Worm (Caenorhabditis elegans): Measurements from ENCODE around the gene F10E9.2.
A peak's percentile ranks its signal among the peaks of the same experiment; 100 is the strongest.

F10E9.2 gene

ce11 chrIII:8312393-8312792 lies at the start of gene F10E9.2:
Gene F10E9.2 (plus strand): TSS chrIII:8312693.
- TF ChIP-seq ceh-2 (tag; optimal IDR thresholded peaks at IDR 0.05) (no peak), sox-4 (tag; optimal IDR thresholded peaks at IDR 0.05) (no peak), fkh-6 (tag; optimal IDR thresholded peaks at IDR 0.05) (no peak), sdc-2 (tag; optimal IDR thresholded peaks at IDR 0.05) (no peak), ceh-48 (tag; optimal IDR thresholded peaks at IDR 0.05) (no peak), odd-2 (tag; optimal IDR thresholded peaks at IDR 0.05) (no peak), fax-1 (tag; optimal IDR thresholded peaks at IDR 0.05) (no peak), tbx-7 (tag; optimal IDR thresholded peaks at IDR 0.05) (no peak)

- TF ChIP-seq T23F11.4 (GFP tag; optimal IDR thresholded peaks at IDR 0.05) (no peak), ceh-14 (tag; optimal IDR thresholded peaks at IDR 0.05) (no peak), pax-1 (tag; optimal IDR thresholded peaks at IDR 0.05) (no peak), pqm-1 (tag; optimal IDR thresholded peaks at IDR 0.05) (no peak), elt-2 (tag; optimal IDR thresholded peaks at IDR 0.05) (no peak), zip-5 (tag; optimal IDR thresholded peaks at IDR 0.05) (no peak), ttx-3 (tag; optimal IDR thresholded peaks at IDR 0.05) (no peak)
Observed at ce11 chrIII:8263377-8263776, 49.1 kb upstream of the F10E9.2 start, which contains the start of gene col-91. Gene col-91 (minus strand): TSS chrIII:8263664.

- TF ChIP-seq ttx-3 (tag; optimal IDR thresholded peaks at IDR 0.05) (no peak), ceh-24 (tag; optimal IDR thresholded peaks at IDR 0.05) (no peak), ceh-14 (tag; optimal IDR thresholded peaks at IDR 0.05) (peak; percentile 35), ceh-2 (tag; optimal IDR thresholded peaks at IDR 0.05) (no peak), lin-11 (tag; optimal IDR thresholded peaks at IDR 0.05) (no peak)
Observed at ce11 chrIII:8265753-8266152, 46.7 kb upstream of the F10E9.2 start, which contains the start of gene mrps-9. Gene mrps-9 (plus strand): TSS chrIII:8266062.

- TF ChIP-seq T23F11.4 (GFP tag; optimal IDR thresholded peaks at IDR 0.05) (no peak), ceh-48 (tag; optimal IDR thresholded peaks at IDR 0.05) (no peak)
Observed at ce11 chrIII:8268296-8268695, 44.2 kb upstream of the F10E9.2 start, which contains the start of the genes F09G8.7 and crn-7. Gene F09G8.7 (minus strand): TSS chrIII:8268355. Gene crn-7 (plus strand): TSS chrIII:8268531.

ce11 chrIII:8271676-8272225 lies 40.7 kb upstream of the F10E9.2 start, which contains the start of the genes mps-4 and F09G8.10:
Gene mps-4 (minus strand): TSS chrIII:8271776.
Gene F09G8.10 (minus strand): TSS chrIII:8272175.
- no peak for TF ChIP-seq ceh-34 (tag; optimal IDR thresholded peaks at IDR 0.05)
- TF ChIP-seq che-1 (tag; optimal IDR thresholded peaks at IDR 0.05) = no peak

ce11 chrIII:8275871-8276270 lies 36.6 kb upstream of the F10E9.2 start, which contains the start of gene clec-160:
Gene clec-160 (minus strand): TSS chrIII:8275971.
- TF ChIP-seq sdc-2 (tag; optimal IDR thresholded peaks at IDR 0.05) (no peak), nfya-1 (tag; optimal IDR thresholded peaks at IDR 0.05) (no peak), che-1 (tag; optimal IDR thresholded peaks at IDR 0.05) (no peak), unc-3 (GFP tag; conservative IDR thresholded peaks at IDR 0.05) (no peak), unc-3 (tag; optimal IDR thresholded peaks at IDR 0.05) (no peak), pqm-1 (tag; optimal IDR thresholded peaks at IDR 0.05) (no peak), npax-4 (tag; optimal IDR thresholded peaks at IDR 0.05) (no peak), C08G9.2 (tag; optimal IDR thresholded peaks at IDR 0.05) (no peak), gmeb-2 (tag; optimal IDR thresholded peaks at IDR 0.05) (no peak), madf-2 (tag; optimal IDR thresholded peaks at IDR 0.05) (no peak)

ce11 chrIII:8278801-8279200 lies 33.7 kb upstream of the F10E9.2 start, which contains the start of gene mig-10:
Gene mig-10 (plus strand): TSS chrIII:8279101.
- TF ChIP-seq hlh-15 (tag; optimal IDR thresholded peaks at IDR 0.05) (no peak), dve-1 (tag; optimal IDR thresholded peaks at IDR 0.05) (no peak), nhr-11 (tag; optimal IDR thresholded peaks at IDR 0.05) (no peak), fkh-6 (tag; optimal IDR thresholded peaks at IDR 0.05) (no peak), pat-9 (tag; optimal IDR thresholded peaks at IDR 0.05) (no peak), pha-4 (tag; optimal IDR thresholded peaks at IDR 0.05) (no peak), ttx-3 (tag; optimal IDR thresholded peaks at IDR 0.05) (no peak), ceh-30 (tag; optimal IDR thresholded peaks at IDR 0.05) (no peak), ceh-45 (GFP tag; IDR thresholded peaks at IDR 0.05) (no peak), lim-6 (tag; optimal IDR thresholded peaks at IDR 0.05) (no peak), rnt-1 (tag; optimal IDR thresholded peaks at IDR 0.05) (no peak)

Measured in whole organism, late embryonic.